Fruit fly (Drosophila melanogaster): ENCODE results near the gene CG14115.

CG14115 gene

dm6 chr3L:13030055-13030634 lies 31.1 kb downstream of the CG14115 start:
- TF ChIP-seq tj (GFP tag; optimal IDR thresholded peaks at IDR 0.05) (peak; percentile 90), CG7101 (tag; optimal IDR thresholded peaks at IDR 0.05) (no peak), bab1 (GFP tag; optimal IDR thresholded peaks at IDR 0.05) (peak; percentile 36)

dm6 chr3L:13028740-13029139 lies 32.5 kb downstream of the CG14115 start, which contains the start of gene CG17672:
CG17672 (plus strand) TSS chr3L:13028962.
- TF ChIP-seq kay (GFP tag; ENCODE audit: borderline replicate concordance), result no peak
- no peak for TF ChIP-seq CG33017 (tag; optimal IDR thresholded peaks at IDR 0.05)
- TF ChIP-seq Hr96 (GFP tag; optimal IDR thresholded peaks at IDR 0.05), result no peak
- TF ChIP-seq pad (GFP tag; optimal IDR thresholded peaks at IDR 0.05), result no peak
- no peak for TF ChIP-seq cic (GFP tag; optimal IDR thresholded peaks at IDR 0.05)
- TF ChIP-seq CG14711 (tag; optimal IDR thresholded peaks at IDR 0.05), result no peak
- TF ChIP-seq tj (GFP tag; optimal IDR thresholded peaks at IDR 0.05), result no peak
- no peak for TF ChIP-seq CG1620 (GFP tag; optimal IDR thresholded peaks at IDR 0.05)
- no peak for TF ChIP-seq Crg-1 (GFP tag; optimal IDR thresholded peaks at IDR 0.05)
- TF ChIP-seq cnc (optimal IDR thresholded peaks at IDR 0.05), result no peak
- TF ChIP-seq toe (GFP tag; optimal IDR thresholded peaks at IDR 0.05), result no peak
- no peak for TF ChIP-seq CG7045 (GFP tag; optimal IDR thresholded peaks at IDR 0.05)
- TF ChIP-seq ovo (GFP tag; optimal IDR thresholded peaks at IDR 0.05), result no peak
- no peak for TF ChIP-seq CG5204 (GFP tag; optimal IDR thresholded peaks at IDR 0.05)
- no peak for TF ChIP-seq bab1 (GFP tag; optimal IDR thresholded peaks at IDR 0.05)
- TF ChIP-seq CG12768 (GFP tag; optimal IDR thresholded peaks at IDR 0.05), result no peak

DNA sequence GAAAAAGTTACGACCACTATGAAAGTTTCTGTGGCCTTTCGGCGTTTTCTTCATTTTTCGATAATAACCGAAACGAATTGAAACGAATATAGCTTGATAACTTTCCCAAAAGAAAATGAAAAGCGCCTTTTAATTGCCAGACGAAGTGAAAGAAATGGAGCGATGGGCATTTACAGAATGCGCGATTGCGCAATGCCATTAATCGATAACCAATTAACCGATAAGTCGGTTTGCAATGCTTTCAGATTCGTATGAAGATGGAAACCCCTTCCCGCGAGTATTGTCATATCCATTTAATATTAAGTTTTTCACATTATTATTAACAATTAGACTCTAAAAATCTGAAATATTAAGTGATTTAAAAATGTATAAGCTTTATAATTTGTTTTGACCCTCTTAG lies 33.9 kb downstream of the CG14115 start:
- TF ChIP-seq Crg-1 (GFP tag; optimal IDR thresholded peaks at IDR 0.05) (no peak), CG33017 (tag; optimal IDR thresholded peaks at IDR 0.05) (no peak), CG1620 (GFP tag; optimal IDR thresholded peaks at IDR 0.05) (no peak), CG7101 (tag; optimal IDR thresholded peaks at IDR 0.05) (no peak), kay (GFP tag; ENCODE audit: borderline replicate concordance) (no peak), pad (GFP tag; optimal IDR thresholded peaks at IDR 0.05) (no peak), CG14711 (tag; optimal IDR thresholded peaks at IDR 0.05) (no peak), Mnt (GFP tag; optimal IDR thresholded peaks at IDR 0.05) (no peak), Clk (GFP tag; optimal IDR thresholded peaks at IDR 0.05) (no peak), CG7045 (GFP tag; optimal IDR thresholded peaks at IDR 0.05) (no peak)

dm6 chr3L:13026872-13027271 lies 34.4 kb downstream of the CG14115 start:
- TF ChIP-seq Crg-1 (GFP tag; optimal IDR thresholded peaks at IDR 0.05) (no peak), CG5204 (GFP tag; optimal IDR thresholded peaks at IDR 0.05) (no peak), cnc (optimal IDR thresholded peaks at IDR 0.05) (no peak), Mnt (GFP tag; optimal IDR thresholded peaks at IDR 0.05) (no peak), CG7045 (GFP tag; optimal IDR thresholded peaks at IDR 0.05) (no peak), CG33017 (tag; optimal IDR thresholded peaks at IDR 0.05) (no peak)

DNA sequence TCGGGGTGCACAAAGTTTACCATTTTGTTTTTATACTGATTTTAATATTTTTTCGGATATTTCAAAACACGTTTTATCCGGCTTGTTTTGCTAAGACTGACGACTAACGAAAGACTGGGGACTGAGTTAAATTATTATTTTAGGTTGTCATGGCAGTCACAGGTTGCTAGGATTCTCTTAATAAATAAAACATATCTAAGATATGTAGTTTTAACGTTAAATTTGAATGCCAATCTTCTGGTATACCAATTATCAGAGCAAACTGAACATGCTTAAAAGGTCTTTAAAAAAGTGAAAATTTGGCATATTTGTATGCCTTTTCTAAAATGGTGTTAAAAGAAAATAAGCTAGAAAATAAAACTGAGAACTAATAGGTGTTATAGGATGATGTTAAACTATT lies 34.9 kb downstream of the CG14115 start, which contains the start of gene Zmynd10:
Zmynd10 (minus strand) TSS at position 101 of the 400 bp plus-strand sequence.
- TF ChIP-seq kay (GFP tag; ENCODE audit: borderline replicate concordance), result peak; percentile 43
- no peak for TF ChIP-seq CG7045 (GFP tag; optimal IDR thresholded peaks at IDR 0.05)

- TF ChIP-seq CG11617 (GFP tag; optimal IDR thresholded peaks at IDR 0.05) (peak; percentile 83), kay (GFP tag; ENCODE audit: borderline replicate concordance) (peak; percentile 86), CG12768 (GFP tag; optimal IDR thresholded peaks at IDR 0.05) (peak; percentile 70), bab1 (GFP tag; optimal IDR thresholded peaks at IDR 0.05) (peak; percentile 64), ovo (GFP tag; optimal IDR thresholded peaks at IDR 0.05) (peak; percentile 77), CG7045 (GFP tag; optimal IDR thresholded peaks at IDR 0.05) (peak; percentile 80), CG14711 (tag; optimal IDR thresholded peaks at IDR 0.05) (no peak), pad (GFP tag; optimal IDR thresholded peaks at IDR 0.05) (peak; percentile 58), Hr96 (GFP tag; optimal IDR thresholded peaks at IDR 0.05) (peak; percentile 86), cic (GFP tag; optimal IDR thresholded peaks at IDR 0.05) (no peak), CG5204 (GFP tag; optimal IDR thresholded peaks at IDR 0.05) (peak; percentile 78), Crg-1 (GFP tag; optimal IDR thresholded peaks at IDR 0.05) (peak; percentile 57), Clk (GFP tag; optimal IDR thresholded peaks at IDR 0.05) (peak; percentile 67), toe (GFP tag; optimal IDR thresholded peaks at IDR 0.05) (peak; percentile 81), Mnt (GFP tag; optimal IDR thresholded peaks at IDR 0.05) (peak; percentile 82), CG1620 (GFP tag; optimal IDR thresholded peaks at IDR 0.05) (peak; percentile 92), tj (GFP tag; optimal IDR thresholded peaks at IDR 0.05) (peak; percentile 56), cnc (optimal IDR thresholded peaks at IDR 0.05) (no peak), CG33017 (tag; optimal IDR thresholded peaks at IDR 0.05) (peak; percentile 61), CG7101 (tag; optimal IDR thresholded peaks at IDR 0.05) (peak; percentile 81)
These were observed 38.2 kb downstream of the CG14115 start, which contains the start of gene RpS12 for dm6 chr3L:13022854-13023560. RpS12 (plus strand) TSS chr3L:13023352.

Data from whole organism, adult.